Fruit fly (Drosophila melanogaster) whole organism, embryonic: ENCODE data around the gene PolA1.

Source experiments
- Blimp-1 ChIP-seq: fragments of 200-800 bp; sonication (Bioruptor generic); optimal IDR thresholded peaks from 3 replicates; lab custom pipeline; 2018; ENCODE audit warnings: missing biosample characterization, missing genetic modification characterization, mild to moderate bottlenecking, moderate library complexity, missing genetic modification reagents
- CG10209 ChIP-seq: fragments of 200-800 bp; sonication (Bioruptor generic); optimal IDR thresholded peaks from 3 replicates; lab custom pipeline; 2017; ENCODE audit warnings: missing biosample characterization, mild to moderate bottlenecking, missing genetic modification characterization, missing genetic modification reagents
- CG1024 ChIP-seq: fragments of 200-800 bp; sonication (Bioruptor generic); IDR thresholded peaks from 2 replicates; pipeline ENCODE4 v1.3.6; 2022; ENCODE audit warnings: missing biosample characterization, missing genetic modification characterization
- CG12219 ChIP-seq: fragments of 200-800 bp; sonication (Bioruptor generic); optimal IDR thresholded peaks from 3 replicates; lab custom pipeline; 2018; ENCODE audit warnings: missing biosample characterization, mild to moderate bottlenecking, missing genetic modification characterization
- CG13287 ChIP-seq: fragments of 200-800 bp; sonication (Bioruptor generic); IDR thresholded peaks from 2 replicates; pipeline ENCODE4 v1.3.6; 2022; ENCODE audit warnings: missing biosample characterization, missing genetic modification characterization; ENCODE audit not compliant: partially characterized antibody
- CG13296 ChIP-seq: fragments of 200-800 bp; sonication (Bioruptor generic); optimal IDR thresholded peaks from 3 replicates; lab custom pipeline; 2018; ENCODE audit warnings: missing biosample characterization, mild to moderate bottlenecking, missing genetic modification characterization
- CG14710 ChIP-seq: fragments of 200-800 bp; sonication (Bioruptor generic); optimal IDR thresholded peaks from 3 replicates; lab custom pipeline; 2019; ENCODE audit warnings: missing biosample characterization, mild to moderate bottlenecking, missing genetic modification characterization, moderate library complexity
- CG18011 ChIP-seq: fragments of 200-800 bp; sonication (Bioruptor generic); optimal IDR thresholded peaks from 2 replicates; lab custom pipeline; 2017; ENCODE audit warnings: missing biosample characterization, missing genetic modification characterization, mild to moderate bottlenecking, moderate library complexity, missing genotype
- CG2678 ChIP-seq: fragments of 200-800 bp; sonication (Bioruptor generic); optimal IDR thresholded peaks from 3 replicates; lab custom pipeline; 2019; ENCODE audit warnings: missing biosample characterization, mild to moderate bottlenecking, missing genetic modification characterization, moderate library complexity
- CG3838 ChIP-seq: fragments of 200-800 bp; sonication (Bioruptor generic); optimal IDR thresholded peaks from 3 replicates; lab custom pipeline; 2016; ENCODE audit warnings: missing biosample characterization, missing genetic modification characterization
- CG3995 ChIP-seq: fragments of 200-800 bp; sonication (Bioruptor generic); optimal IDR thresholded peaks from 3 replicates; lab custom pipeline; 2016; ENCODE audit warnings: missing biosample characterization, missing genetic modification characterization
- CG4424 ChIP-seq: fragments of 200-800 bp; sonication (Bioruptor generic); optimal IDR thresholded peaks from 3 replicates; lab custom pipeline; 2016; ENCODE audit warnings: missing biosample characterization, missing genetic modification characterization
- CG5953 ChIP-seq: fragments of 200-800 bp; sonication (Bioruptor generic); IDR thresholded peaks from 2 replicates; pipeline ENCODE4 v1.3.6; 2022; ENCODE audit warnings: missing biosample characterization, missing genetic modification characterization
- CG6683 ChIP-seq: fragments of 200-800 bp; sonication (Bioruptor generic); optimal IDR thresholded peaks from 2 replicates; lab custom pipeline; 2017; ENCODE audit warnings: missing biosample characterization, mild to moderate bottlenecking, missing genetic modification characterization, missing genetic modification reagents
- CG6765 ChIP-seq: fragments of 200-800 bp; sonication (Bioruptor generic); optimal IDR thresholded peaks from 3 replicates; lab custom pipeline; 2017; ENCODE audit warnings: missing biosample characterization, mild to moderate bottlenecking, missing genetic modification characterization
- CG8281 ChIP-seq: fragments of 200-800 bp; sonication (Bioruptor generic); optimal IDR thresholded peaks from 2 replicates; lab custom pipeline; 2018; ENCODE audit warnings: missing biosample characterization, mild to moderate bottlenecking, missing genetic modification characterization, moderate library complexity
- CHES-1-like ChIP-seq: fragments of 200-800 bp; sonication (Bioruptor generic); optimal IDR thresholded peaks from 2 replicates; lab custom pipeline; 2016; ENCODE audit warnings: missing biosample characterization, missing genetic modification characterization
- H2.0 ChIP-seq: fragments of 200-800 bp; sonication (Bioruptor generic); IDR thresholded peaks from 2 replicates; pipeline ENCODE4 v1.3.6; 2022; ENCODE audit warnings: missing biosample characterization, missing genetic modification characterization
- HLH54F ChIP-seq: fragments of 200-800 bp; sonication (Bioruptor generic); optimal IDR thresholded peaks from 3 replicates; lab custom pipeline; 2016; ENCODE audit warnings: missing biosample characterization, missing genetic modification characterization
- Hey ChIP-seq: fragments of 200-800 bp; sonication (Bioruptor generic); optimal IDR thresholded peaks from 3 replicates; lab custom pipeline; 2018; ENCODE audit warnings: missing biosample characterization, mild to moderate bottlenecking, missing genetic modification characterization
- HmgZ ChIP-seq: fragments of 200-800 bp; sonication (Bioruptor generic); optimal IDR thresholded peaks from 2 replicates; lab custom pipeline; 2018; ENCODE audit warnings: missing biosample characterization, mild to moderate bottlenecking, missing genetic modification characterization
- Jarid2 ChIP-seq: fragments of 200-800 bp; sonication (Bioruptor generic); optimal IDR thresholded peaks from 3 replicates; lab custom pipeline; 2017; ENCODE audit warnings: mild to moderate bottlenecking, missing biosample characterization, missing genetic modification reagents, missing genetic modification characterization
- Mes4 ChIP-seq: fragments of 200-800 bp; sonication (Bioruptor generic); optimal IDR thresholded peaks from 2 replicates; lab custom pipeline; 2016; ENCODE audit warnings: missing biosample characterization, missing genetic modification characterization
- Mrtf ChIP-seq: fragments of 200-800 bp; sonication (Bioruptor generic); IDR thresholded peaks from 3 replicates; pipeline ENCODE4 v1.3.6; 2022; ENCODE audit warnings: missing biosample characterization, missing genetic modification characterization
- Neu2 ChIP-seq: fragments of 200-800 bp; sonication (Bioruptor generic); optimal IDR thresholded peaks from 3 replicates; lab custom pipeline; 2016; ENCODE audit warnings: missing biosample characterization, missing genetic modification characterization, borderline replicate concordance
- Nf-YB ChIP-seq: fragments of 200-800 bp; sonication (Bioruptor generic); optimal IDR thresholded peaks from 3 replicates; lab custom pipeline; 2019; ENCODE audit warnings: missing biosample characterization, mild to moderate bottlenecking, missing genetic modification characterization, moderate library complexity
- NfI ChIP-seq: fragments of 200-800 bp; sonication (Bioruptor generic); optimal IDR thresholded peaks from 3 replicates; lab custom pipeline; 2018; ENCODE audit warnings: missing biosample characterization, mild to moderate bottlenecking, missing genetic modification characterization, moderate library complexity
- Optix ChIP-seq: fragments of 200-800 bp; sonication (Bioruptor generic); IDR thresholded peaks from 3 replicates; pipeline ENCODE4 v1.3.6; 2022; ENCODE audit warnings: missing biosample characterization, missing genetic modification characterization
- bbx ChIP-seq: fragments of 200-800 bp; sonication (Bioruptor generic); IDR thresholded peaks from 2 replicates; pipeline ENCODE4 v1.3.6; 2022; ENCODE audit warnings: missing biosample characterization, missing genetic modification characterization; ENCODE audit not compliant: partially characterized antibody
- bigmax ChIP-seq: fragments of 200-800 bp; sonication (Bioruptor generic); optimal IDR thresholded peaks from 2 replicates; lab custom pipeline; 2018; ENCODE audit warnings: missing biosample characterization, mild to moderate bottlenecking, missing genetic modification characterization
- chif ChIP-seq, 2 experiments: fragments of 200-800 bp; sonication (Bioruptor generic); optimal IDR thresholded peaks; 3 replicates each; lab custom pipeline; 2016; ENCODE audit warnings: missing biosample characterization in 2 of 2, missing genetic modification characterization in 2 of 2
- chinmo ChIP-seq: fragments of 200-800 bp; sonication (Bioruptor generic); IDR thresholded peaks from 4 replicates; pipeline ENCODE4 v1.3.6; 2022; ENCODE audit warnings: missing biosample characterization, missing genetic modification characterization; ENCODE audit not compliant: partially characterized antibody
- ci ChIP-seq: fragments of 200-800 bp; sonication (Bioruptor generic); IDR thresholded peaks from 3 replicates; pipeline ENCODE4 v1.3.6; 2022; ENCODE audit warnings: missing biosample characterization, missing genetic modification characterization
- crc ChIP-seq: fragments of 200-800 bp; sonication (Bioruptor generic); optimal IDR thresholded peaks from 2 replicates; lab custom pipeline; 2016; ENCODE audit warnings: missing biosample characterization, missing genetic modification characterization
- cwo ChIP-seq: fragments of 200-800 bp; sonication (Bioruptor generic); optimal IDR thresholded peaks from 3 replicates; lab custom pipeline; 2017; ENCODE audit warnings: missing biosample characterization, missing genetic modification characterization, mild to moderate bottlenecking, moderate library complexity, missing genetic modification reagents
- emc ChIP-seq: fragments of 200-800 bp; sonication (Bioruptor generic); optimal IDR thresholded peaks from 2 replicates; lab custom pipeline; 2016; ENCODE audit warnings: missing biosample characterization, missing genetic modification characterization
- ewg ChIP-seq: fragments of 200-800 bp; sonication (Bioruptor generic); optimal IDR thresholded peaks from 3 replicates; lab custom pipeline; 2017; ENCODE audit warnings: mild to moderate bottlenecking, missing biosample characterization, missing genetic modification reagents, missing genetic modification characterization
- ftz-f1 ChIP-seq: fragments of 200-800 bp; sonication (Bioruptor generic); optimal IDR thresholded peaks from 2 replicates; lab custom pipeline; 2016; ENCODE audit warnings: missing biosample characterization, missing genetic modification characterization
- ind ChIP-seq: fragments of 200-800 bp; sonication (Bioruptor generic); optimal IDR thresholded peaks from 3 replicates; lab custom pipeline; 2016; ENCODE audit warnings: missing biosample characterization, missing genetic modification characterization
- inv ChIP-seq: fragments of 200-800 bp; sonication (Bioruptor generic); IDR thresholded peaks from 2 replicates; pipeline ENCODE4 v1.3.6; 2022; ENCODE audit warnings: missing biosample characterization, missing genetic modification characterization; ENCODE audit not compliant: partially characterized antibody
- onecut ChIP-seq: fragments of 200-800 bp; sonication (Bioruptor generic); IDR thresholded peaks from 2 replicates; pipeline ENCODE4 v1.3.6; 2022; ENCODE audit warnings: missing biosample characterization, missing genetic modification characterization
- phol ChIP-seq: fragments of 200-800 bp; sonication (Bioruptor generic); optimal IDR thresholded peaks from 3 replicates; lab custom pipeline; 2018; ENCODE audit warnings: missing biosample characterization, mild to moderate bottlenecking, missing genetic modification characterization, moderate library complexity
- psq ChIP-seq: fragments of 200-800 bp; sonication (Bioruptor generic); optimal IDR thresholded peaks from 2 replicates; lab custom pipeline; 2017; ENCODE audit warnings: missing biosample characterization, missing genetic modification characterization
- schlank ChIP-seq: fragments of 200-800 bp; sonication (Bioruptor generic); optimal IDR thresholded peaks from 2 replicates; lab custom pipeline; 2018; ENCODE audit warnings: missing biosample characterization, mild to moderate bottlenecking, missing genetic modification characterization
- sens-2 ChIP-seq: fragments of 200-800 bp; sonication (Bioruptor generic); IDR thresholded peaks from 2 replicates; pipeline ENCODE4 v1.3.6; 2022; ENCODE audit warnings: missing biosample characterization, missing genetic modification characterization
- tap ChIP-seq: fragments of 200-800 bp; optimal IDR thresholded peaks from 3 replicates; lab custom pipeline; 2019; ENCODE audit warnings: missing biosample characterization, mild to moderate bottlenecking, missing genetic modification characterization, moderate library complexity
- tgo ChIP-seq: fragments of 200-800 bp; sonication (Bioruptor generic); IDR thresholded peaks from 3 replicates; pipeline ENCODE4 v1.3.6; 2022; ENCODE audit warnings: missing biosample characterization, missing genetic modification characterization
- tx ChIP-seq: fragments of 200-800 bp; sonication (Bioruptor generic); optimal IDR thresholded peaks from 2 replicates; lab custom pipeline; 2016; ENCODE audit warnings: missing biosample characterization, missing genetic modification characterization
- wdn ChIP-seq: fragments of 200-800 bp; sonication (Bioruptor generic); IDR thresholded peaks from 2 replicates; pipeline ENCODE4 v1.3.6; 2022; ENCODE audit warnings: missing biosample characterization, missing genetic modification characterization
- wor ChIP-seq: fragments of 200-800 bp; sonication (Bioruptor generic); IDR thresholded peaks from 2 replicates; pipeline ENCODE4 v1.3.6; 2022; ENCODE audit warnings: missing biosample characterization, missing genetic modification characterization

Gene PolA1

DNA sequence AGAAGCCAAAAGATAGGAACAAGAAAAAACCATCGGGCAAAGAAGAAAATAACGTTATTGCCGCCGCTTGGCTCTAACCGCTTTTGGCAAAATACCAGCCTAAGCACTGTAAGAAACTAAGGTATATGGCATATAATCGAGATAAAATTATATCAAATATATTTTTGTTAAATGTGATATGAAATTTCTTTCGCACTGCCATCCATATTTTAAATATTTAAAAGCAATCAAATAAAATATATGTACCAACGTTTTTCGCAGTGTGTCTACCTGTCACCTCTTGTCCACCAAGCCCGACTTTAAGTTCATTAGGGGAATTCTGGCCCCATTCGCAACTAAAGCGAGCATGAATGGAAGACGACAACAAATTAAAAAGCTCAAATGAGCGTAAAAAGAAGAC is 43.8 kb downstream of the PolA1 start (continued):
- TF ChIP-seq bbx (GFP tag; lab: Robert Waterston, UW) (no peak), CG13296 (peak; percentile 66), inv (GFP tag; lab: Robert Waterston, UW) (no peak), CG14710 (peak; percentile 58), CG6765 (GFP tag; lab: Kevin White, UChicago) (peak; percentile 37), CG4424 (GFP tag; lab: Kevin White, UChicago) (peak; percentile 63), Mrtf (0 out of 3 replicates have a peak, but pooled peaks have one; percentile 44), CG8281 (peak; percentile 18), CHES-1-like (no peak), CG3838 (GFP tag; lab: Kevin White, UChicago) (peak; percentile 22), tx (GFP tag; lab: Kevin White, UChicago) (peak; percentile 13), tgo (peak; percentile 70), CG6683 (peak; percentile 52), ind (GFP tag; lab: Kevin White, UChicago) (peak; percentile 70), cwo (GFP tag; lab: Kevin White, UChicago) (peak; percentile 69), Nf-YB (GFP tag; lab: Kevin White, UChicago) (peak; percentile 34), phol (tag; lab: Kevin White, UChicago) (peak; percentile 65), ftz-f1 (GFP tag; lab: Kevin White, UChicago) (no peak), H2.0 (GFP tag; lab: Robert Waterston, UW) (peak; percentile 52), CG13287 (no peak), CG5953 (no peak), CG10209 (GFP tag; lab: Kevin White, UChicago) (peak; percentile 64), crc (GFP tag; lab: Kevin White, UChicago) (no peak), ewg (GFP tag; lab: Kevin White, UChicago) (peak; percentile 35), Optix (GFP tag; lab: Robert Waterston, UW) (no peak), CG12219 (peak; percentile 57), bigmax (GFP tag; lab: Kevin White, UChicago) (no peak), Neu2 (no peak), ci (peak; percentile 63; the same call in 2 of the 3 replicates), wdn (GFP tag; lab: Robert Waterston, UW) (peak; percentile 75), CG1024 (GFP tag; lab: Robert Waterston, UW) (no peak), sens-2 (no peak), psq (peak; percentile 13), CG18011 (GFP tag; lab: Kevin White, UChicago) (no peak), Mes4 (GFP tag; lab: Kevin White, UChicago) (no peak), Hey (tag; lab: Kevin White, UChicago) (no peak), wor (GFP tag; lab: Robert Waterston, UW) (0 out of 2 replicates have a peak, but pooled peaks have one; percentile 16), chinmo (GFP tag; lab: Robert Waterston, UW) (0 out of 4 replicates have a peak, but pooled peaks have one; percentile 30), tap (tag; lab: Kevin White, UChicago) (peak; percentile 37), HLH54F (no peak), NfI (GFP tag; lab: Kevin White, UChicago) (peak; percentile 50), Blimp-1 (GFP tag; lab: Kevin White, UChicago) (peak; percentile 80), onecut (no peak; the same call in 1 of the 2 replicates), emc (GFP tag; lab: Kevin White, UChicago) (no peak), Jarid2 (no peak), schlank (tag; lab: Kevin White, UChicago) (peak; percentile 36), chif (GFP tag; optimal IDR thresholded peaks at IDR 0.05; lab: Kevin White, UChicago) (peak in 1 of 2 experiments; percentile 39), CG3995 (GFP tag; lab: Kevin White, UChicago) (peak; percentile 38), CG2678 (tag; lab: Kevin White, UChicago) (peak; percentile 80), HmgZ (tag; lab: Kevin White, UChicago) (peak; percentile 49)
